Fruit fly (Drosophila melanogaster): ENCODE results near the gene CG14024.

DNA sequence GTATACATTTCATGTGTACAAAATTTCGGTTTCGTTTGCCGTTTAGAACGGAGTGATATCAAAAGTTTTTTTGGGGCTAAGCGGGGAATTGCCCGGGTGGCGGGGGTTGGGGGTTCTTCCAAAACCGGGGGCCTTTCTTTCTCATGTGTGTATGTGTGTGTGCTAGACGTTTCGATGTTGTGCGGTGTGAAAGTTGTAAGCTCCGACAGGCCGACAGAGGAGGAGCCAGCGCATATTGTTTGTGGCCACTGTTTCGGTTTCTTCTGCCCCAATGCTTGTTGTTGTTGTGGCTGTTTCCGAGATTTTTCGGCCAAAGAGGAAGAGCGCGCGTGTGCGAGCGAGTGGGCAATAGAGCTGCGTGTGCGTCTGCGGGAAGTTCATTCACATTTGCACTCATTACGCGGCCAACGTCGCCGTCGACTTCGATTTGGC is 14.4 kb downstream of the CG14024 start:
- TF ChIP-seq CG7101 (tag; optimal IDR thresholded peaks at IDR 0.05) = no peak
- no peak for TF ChIP-seq CG7045 (GFP tag; optimal IDR thresholded peaks at IDR 0.05)
- no peak for TF ChIP-seq toe (GFP tag; optimal IDR thresholded peaks at IDR 0.05)
- no peak for TF ChIP-seq CG12768 (GFP tag; optimal IDR thresholded peaks at IDR 0.05)
- no peak for TF ChIP-seq CG1620 (GFP tag; optimal IDR thresholded peaks at IDR 0.05)
- TF ChIP-seq cnc (optimal IDR thresholded peaks at IDR 0.05) = no peak
- TF ChIP-seq kay (GFP tag; ENCODE audit: borderline replicate concordance) = no peak
- TF ChIP-seq bab1 (GFP tag; optimal IDR thresholded peaks at IDR 0.05) = no peak
- no peak for TF ChIP-seq CG33017 (tag; optimal IDR thresholded peaks at IDR 0.05)
- no peak for TF ChIP-seq Crg-1 (GFP tag; optimal IDR thresholded peaks at IDR 0.05)
- TF ChIP-seq Clk (GFP tag; optimal IDR thresholded peaks at IDR 0.05) = no peak
- TF ChIP-seq CG11617 (GFP tag; optimal IDR thresholded peaks at IDR 0.05) = no peak
